Fruit fly (Drosophila melanogaster): ENCODE data around the gene CG11248.
A peak's percentile ranks its signal among the peaks of the same experiment; 100 is the strongest.

CG11248 gene

DNA sequence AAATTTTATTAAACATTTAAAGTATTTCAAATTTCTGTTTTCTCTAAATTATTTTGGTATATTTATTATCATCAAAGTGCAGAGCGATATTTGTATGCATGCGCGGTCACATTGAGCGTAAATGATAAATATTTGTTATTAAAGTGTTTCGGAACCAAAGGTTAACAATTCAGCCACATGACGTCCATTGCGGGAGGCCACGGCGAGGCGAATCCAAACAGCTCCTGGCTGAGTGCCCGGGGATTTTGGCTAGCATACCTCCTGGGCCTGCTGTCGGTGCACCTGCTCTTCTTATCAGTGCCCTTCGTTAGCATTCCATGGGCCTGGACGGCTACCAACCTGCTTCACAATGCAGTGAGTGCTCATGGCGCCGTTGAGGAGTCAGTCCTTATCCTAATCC is 44.6 kb upstream of the CG11248 start, which contains the start of gene ORMDL (continued):
- TF ChIP-seq gsb-n (tag; optimal IDR thresholded peaks at IDR 0.05) (no peak), CG9437 (GFP tag; optimal IDR thresholded peaks at IDR 0.05) (no peak), CG1792 (GFP tag; optimal IDR thresholded peaks at IDR 0.05) (no peak), caup (GFP tag; optimal IDR thresholded peaks at IDR 0.05; ENCODE audit: severe bottlenecking) (no peak), nmo (GFP tag; optimal IDR thresholded peaks at IDR 0.05) (peak; percentile 1), CG6813 (GFP tag; optimal IDR thresholded peaks at IDR 0.05) (no peak), CG14667 (GFP tag; IDR thresholded peaks at IDR 0.05) (no peak), H2.0 (GFP tag; IDR thresholded peaks at IDR 0.05) (no peak), CG3838 (GFP tag; optimal IDR thresholded peaks at IDR 0.05) (no peak), sisA (GFP tag; IDR thresholded peaks at IDR 0.05) (no peak), CG34224 (GFP tag; IDR thresholded peaks at IDR 0.05; ENCODE audit: partially characterized antibody) (peak; percentile 11; the same call in 1 of the 3 replicates), CG12744 (GFP tag; optimal IDR thresholded peaks at IDR 0.05) (no peak), sim (GFP tag; IDR thresholded peaks at IDR 0.05) (no peak), p53 (GFP tag; optimal IDR thresholded peaks at IDR 0.05) (no peak), CG16779 (GFP tag; IDR thresholded peaks at IDR 0.05) (no peak), Nf-YC (tag; optimal IDR thresholded peaks at IDR 0.05) (no peak), CG32767 (GFP tag; IDR thresholded peaks at IDR 0.05) (no peak), stwl (tag; optimal IDR thresholded peaks at IDR 0.05) (peak; percentile 32), Elba2 (GFP tag; optimal IDR thresholded peaks at IDR 0.05) (no peak), CHES-1-like (GFP tag; optimal IDR thresholded peaks at IDR 0.05) (peak; percentile 23), jumu (GFP tag; optimal IDR thresholded peaks at IDR 0.05) (no peak), CG3847 (GFP tag; IDR thresholded peaks at IDR 0.05) (no peak), prd (optimal IDR thresholded peaks at IDR 0.05) (no peak), prd (GFP tag; IDR thresholded peaks at IDR 0.05) (0 out of 3 replicates have a peak, but pooled peaks have one; percentile 35), eve (GFP tag; optimal IDR thresholded peaks at IDR 0.05) (no peak), chn (GFP tag; optimal IDR thresholded peaks at IDR 0.05) (no peak), CG13894 (tag; optimal IDR thresholded peaks at IDR 0.05) (no peak), CG4328 (GFP tag; optimal IDR thresholded peaks at IDR 0.05) (no peak), ash1 (GFP tag; optimal IDR thresholded peaks at IDR 0.05) (no peak), CG10979 (tag; optimal IDR thresholded peaks at IDR 0.05) (no peak), zen (tag; optimal IDR thresholded peaks at IDR 0.05) (peak; percentile 28), sd (tag; optimal IDR thresholded peaks at IDR 0.05) (peak; percentile 70), TFAM (GFP tag; optimal IDR thresholded peaks at IDR 0.05) (no peak), CG11723 (GFP tag; optimal IDR thresholded peaks at IDR 0.05) (no peak), Antp (GFP tag; optimal IDR thresholded peaks at IDR 0.05) (no peak), CG11695 (GFP tag; IDR thresholded peaks at IDR 0.05) (no peak), dan (GFP tag; IDR thresholded peaks at IDR 0.05) (no peak), CG17359 (tag; optimal IDR thresholded peaks at IDR 0.05) (no peak), Scr (GFP tag; IDR thresholded peaks at IDR 0.05; ENCODE audit: partially characterized antibody) (peak; percentile 19; the same call in 1 of the 2 replicates), CG9876 (GFP tag; optimal IDR thresholded peaks at IDR 0.05) (no peak), Sin3A (optimal IDR thresholded peaks at IDR 0.05) (peak; percentile 4), CG2712 (tag; optimal IDR thresholded peaks at IDR 0.05) (no peak), gsb (GFP tag; IDR thresholded peaks at IDR 0.05) (no peak), CG16813 (GFP tag; IDR thresholded peaks at IDR 0.05; ENCODE audit: partially characterized antibody) (no peak), mld (GFP tag; IDR thresholded peaks at IDR 0.05; ENCODE audit: partially characterized antibody) (no peak), CG14860 (GFP tag; IDR thresholded peaks at IDR 0.05; ENCODE audit: partially characterized antibody) (no peak), CG30431 (GFP tag; optimal IDR thresholded peaks at IDR 0.05) (no peak), Tbp (GFP tag; optimal IDR thresholded peaks at IDR 0.05) (no peak), MESR4 (GFP tag; optimal IDR thresholded peaks at IDR 0.05) (peak; percentile 70), jigr1 (GFP tag; IDR thresholded peaks at IDR 0.05) (no peak), ara (GFP tag; IDR thresholded peaks at IDR 0.05) (no peak), CG4617 (GFP tag; optimal IDR thresholded peaks at IDR 0.05; ENCODE audit: borderline replicate concordance) (peak; percentile 26)
